Fruit fly (Drosophila melanogaster): ENCODE measurements around the gene Cubn2.

- TF ChIP-seq CG13123 (GFP tag; optimal IDR thresholded peaks at IDR 0.05): no peak
- peak; percentile 29 for TF ChIP-seq CG4617 (GFP tag; optimal IDR thresholded peaks at IDR 0.05; ENCODE audit: borderline replicate concordance)
- no peak for TF ChIP-seq Atf6 (GFP tag; IDR thresholded peaks at IDR 0.05)
- TF ChIP-seq dm (GFP tag; optimal IDR thresholded peaks at IDR 0.05): peak; percentile 45
Measured at dm6 chr3L:11833296-11833717, 18.8 kb upstream of the Cubn2 start, which contains the start of gene CycA.
